Fruit fly (Drosophila melanogaster) whole organism, embryonic: ENCODE measurements around the gene CG32554.

Source experiments
- BtbVII ChIP-seq: fragments of 200-800 bp; sonication (Bioruptor generic); optimal IDR thresholded peaks from 3 replicates; lab custom pipeline; 2017; ENCODE audit warnings: missing biosample characterization, mild to moderate bottlenecking, missing genetic modification characterization
- C15 ChIP-seq: fragments of 200-800 bp; sonication (Bioruptor generic); IDR thresholded peaks from 3 replicates; pipeline ENCODE4 v1.3.6; 2022; ENCODE audit warnings: missing biosample characterization, missing genetic modification characterization
- CG10462 ChIP-seq: fragments of 200-800 bp; sonication (Bioruptor generic); optimal IDR thresholded peaks from 2 replicates; lab custom pipeline; 2016; ENCODE audit warnings: missing biosample characterization, missing genetic modification characterization
- CG11695 ChIP-seq: fragments of 200-800 bp; sonication (Bioruptor generic); IDR thresholded peaks from 3 replicates; pipeline ENCODE4 v1.3.6; 2022; ENCODE audit warnings: missing biosample characterization, missing genetic modification characterization
- CG12236 ChIP-seq: fragments of 200-800 bp; sonication (Bioruptor generic); optimal IDR thresholded peaks from 2 replicates; lab custom pipeline; 2016; ENCODE audit warnings: missing biosample characterization, missing genetic modification characterization
- CG12769 ChIP-seq: fragments of 200-800 bp; sonication (Bioruptor generic); optimal IDR thresholded peaks from 2 replicates; lab custom pipeline; 2019; ENCODE audit warnings: missing biosample characterization, mild to moderate bottlenecking, missing genetic modification characterization, moderate library complexity
- CG12942 ChIP-seq: fragments of 200-800 bp; sonication (Bioruptor generic); optimal IDR thresholded peaks from 3 replicates; lab custom pipeline; 2016; ENCODE audit warnings: missing biosample characterization, missing genetic modification characterization
- CG15696 ChIP-seq: fragments of 200-800 bp; sonication (Bioruptor generic); optimal IDR thresholded peaks from 2 replicates; lab custom pipeline; 2019; ENCODE audit warnings: missing biosample characterization, mild to moderate bottlenecking, missing genetic modification characterization, moderate library complexity
- CG16779 ChIP-seq: fragments of 200-800 bp; sonication (Bioruptor generic); IDR thresholded peaks from 2 replicates; pipeline ENCODE4 v1.3.6; 2022; ENCODE audit warnings: missing biosample characterization, missing genetic modification characterization
- CG17186 ChIP-seq: fragments of 200-800 bp; sonication (Bioruptor generic); optimal IDR thresholded peaks from 3 replicates; lab custom pipeline; 2017; ENCODE audit warnings: missing biosample characterization, missing genetic modification reagents, missing genetic modification characterization
- CG17385 ChIP-seq: fragments of 200-800 bp; sonication (Bioruptor generic); optimal IDR thresholded peaks from 3 replicates; lab custom pipeline; 2018; ENCODE audit warnings: missing biosample characterization, mild to moderate bottlenecking, missing genetic modification characterization
- CG1832 ChIP-seq: fragments of 200-800 bp; sonication (Bioruptor generic); optimal IDR thresholded peaks from 2 replicates; lab custom pipeline; 2017; ENCODE audit warnings: missing biosample characterization, mild to moderate bottlenecking, missing genetic modification characterization, inconsistent platforms
- CG2129 ChIP-seq: fragments of 200-800 bp; sonication (Bioruptor generic); IDR thresholded peaks from 2 replicates; pipeline ENCODE4 v1.3.6; 2022; ENCODE audit warnings: missing biosample characterization, missing genetic modification characterization; ENCODE audit not compliant: partially characterized antibody
- CG3163 ChIP-seq: fragments of 200-800 bp; sonication (Bioruptor generic); optimal IDR thresholded peaks from 3 replicates; lab custom pipeline; 2016; ENCODE audit warnings: missing biosample characterization, missing genetic modification characterization
- CG4730 ChIP-seq: fragments of 200-800 bp; sonication (Bioruptor generic); IDR thresholded peaks from 2 replicates; pipeline ENCODE4 v1.3.6; 2022; ENCODE audit warnings: missing biosample characterization, missing genetic modification characterization
- CG6791 ChIP-seq: fragments of 200-800 bp; sonication (Bioruptor generic); IDR thresholded peaks from 3 replicates; pipeline ENCODE4 v1.3.6; 2022; ENCODE audit warnings: missing biosample characterization, missing genetic modification characterization; ENCODE audit not compliant: partially characterized antibody
- CG7786 ChIP-seq: fragments of 200-800 bp; sonication (Bioruptor generic); optimal IDR thresholded peaks from 2 replicates; lab custom pipeline; 2016; ENCODE audit warnings: missing biosample characterization, missing genetic modification characterization
- CG9437 ChIP-seq: fragments of 200-800 bp; sonication (Bioruptor generic); optimal IDR thresholded peaks from 2 replicates; lab custom pipeline; 2018; ENCODE audit warnings: missing biosample characterization, mild to moderate bottlenecking, missing genetic modification characterization
- CG9609 ChIP-seq: fragments of 200-800 bp; sonication (Bioruptor generic); optimal IDR thresholded peaks from 3 replicates; lab custom pipeline; 2016; ENCODE audit warnings: missing biosample characterization, missing genetic modification characterization
- CTCF ChIP-seq: fragments of 200-800 bp; sonication (Bioruptor generic); optimal IDR thresholded peaks from 2 replicates; lab custom pipeline; 2017; ENCODE audit warnings: missing biosample characterization, mild to moderate bottlenecking, missing genetic modification characterization, moderate library complexity
- D ChIP-seq, 2 experiments: fragments of 200-800 bp in 1 of 2; fragments of >200 bp in 1 of 2; sonication (Bioruptor generic) in 1 of 2; optimal IDR thresholded peaks; 2 replicates in 1 of 2; 3 replicates in 1 of 2; lab custom pipeline; 2017; ENCODE audit warnings: mild to moderate bottlenecking in 1 of 2, missing biosample characterization in 1 of 2, missing genetic modification characterization in 1 of 2, missing genetic modification reagents in 1 of 2
- D19A ChIP-seq: fragments of 200-800 bp; optimal IDR thresholded peaks from 3 replicates; lab custom pipeline; 2019; ENCODE audit warnings: missing biosample characterization, mild to moderate bottlenecking, missing genetic modification characterization, moderate library complexity
- Doc2 ChIP-seq: fragments of 200-800 bp; sonication (Bioruptor generic); IDR thresholded peaks from 2 replicates; pipeline ENCODE4 v1.3.6; 2022; ENCODE audit warnings: missing biosample characterization, missing genetic modification characterization
- ERR ChIP-seq: fragments of 200-800 bp; sonication (Bioruptor generic); optimal IDR thresholded peaks from 2 replicates; lab custom pipeline; 2016; ENCODE audit warnings: missing biosample characterization, missing genetic modification characterization
- Hr51 ChIP-seq, 2 experiments: fragments of 200-800 bp; sonication (Bioruptor generic); optimal IDR thresholded peaks; 2 replicates in 1 of 2; 3 replicates in 1 of 2; lab custom pipeline; 2016 to 2018; ENCODE audit warnings: missing biosample characterization in 2 of 2, missing genetic modification characterization in 2 of 2, mild to moderate bottlenecking in 1 of 2, moderate library complexity in 1 of 2
- Med ChIP-seq: fragments of 200-800 bp; sonication (Bioruptor generic); peaks from one replicate; lab custom pipeline; 2016; ENCODE audit warnings: missing biosample characterization, missing genetic modification characterization, mild to moderate bottlenecking, inconsistent platforms, moderate library complexity
- Mes4 ChIP-seq: fragments of 200-800 bp; sonication (Bioruptor generic); optimal IDR thresholded peaks from 2 replicates; lab custom pipeline; 2016; ENCODE audit warnings: missing biosample characterization, missing genetic modification characterization
- Side ChIP-seq: fragments of 200-800 bp; sonication (Bioruptor generic); optimal IDR thresholded peaks from 2 replicates; lab custom pipeline; 2016; ENCODE audit warnings: missing biosample characterization, missing genetic modification characterization
- YL-1 ChIP-seq: fragments of 200-800 bp; sonication (Bioruptor generic); optimal IDR thresholded peaks from 3 replicates; lab custom pipeline; 2017; ENCODE audit warnings: missing biosample characterization, mild to moderate bottlenecking, missing genetic modification characterization
- ase ChIP-seq: fragments of 200-800 bp; sonication (Bioruptor generic); IDR thresholded peaks from 3 replicates; pipeline ENCODE4 v1.3.6; 2022; ENCODE audit warnings: missing biosample characterization, missing genetic modification characterization
- br ChIP-seq: fragments of >200 bp; optimal IDR thresholded peaks from 2 replicates; lab custom pipeline; 2017
- chinmo ChIP-seq: fragments of 200-800 bp; sonication (Bioruptor generic); IDR thresholded peaks from 4 replicates; pipeline ENCODE4 v1.3.6; 2022; ENCODE audit warnings: missing biosample characterization, missing genetic modification characterization; ENCODE audit not compliant: partially characterized antibody
- cwo ChIP-seq: fragments of 200-800 bp; sonication (Bioruptor generic); optimal IDR thresholded peaks from 3 replicates; lab custom pipeline; 2017; ENCODE audit warnings: missing biosample characterization, missing genetic modification characterization, mild to moderate bottlenecking, moderate library complexity, missing genetic modification reagents
- dpn ChIP-seq, 2 experiments: fragments of 200-800 bp; sonication (Bioruptor generic); optimal IDR thresholded peaks; 3 replicates each; lab custom pipeline; 2016; ENCODE audit warnings: missing biosample characterization in 2 of 2, missing genetic modification characterization in 2 of 2
- jing ChIP-seq: fragments of 200-800 bp; sonication (Bioruptor generic); optimal IDR thresholded peaks from 2 replicates; lab custom pipeline; 2018; ENCODE audit warnings: missing biosample characterization, mild to moderate bottlenecking, missing genetic modification characterization
- lilli ChIP-seq: fragments of 200-800 bp; sonication (Bioruptor generic); optimal IDR thresholded peaks from 3 replicates; lab custom pipeline; 2016; ENCODE audit warnings: missing biosample characterization, missing genetic modification characterization
- nerfin-1 ChIP-seq: fragments of 200-800 bp; sonication (Bioruptor generic); optimal IDR thresholded peaks from 3 replicates; lab custom pipeline; 2019; ENCODE audit warnings: missing biosample characterization, mild to moderate bottlenecking, missing genetic modification characterization, moderate library complexity
- ro ChIP-seq: fragments of 200-800 bp; sonication (Bioruptor generic); IDR thresholded peaks from 2 replicates; pipeline ENCODE4 v1.3.6; 2022; ENCODE audit warnings: missing biosample characterization, missing genetic modification characterization
- row ChIP-seq: fragments of 200-800 bp; sonication (Bioruptor generic); IDR thresholded peaks from 3 replicates; pipeline ENCODE4 v1.3.6; 2022; ENCODE audit warnings: missing biosample characterization, missing genetic modification characterization
- sisA ChIP-seq: fragments of 200-800 bp; sonication (Bioruptor generic); IDR thresholded peaks from 2 replicates; pipeline ENCODE4 v1.3.6; 2022; ENCODE audit warnings: missing biosample characterization, missing genetic modification characterization
- sr ChIP-seq: fragments of 200-800 bp; sonication (Bioruptor generic); IDR thresholded peaks from 3 replicates; pipeline ENCODE4 v1.3.6; 2022; ENCODE audit warnings: missing biosample characterization, missing genetic modification characterization
- stwl ChIP-seq: fragments of 200-800 bp; sonication (Bioruptor generic); optimal IDR thresholded peaks from 3 replicates; lab custom pipeline; 2018; ENCODE audit warnings: missing biosample characterization, mild to moderate bottlenecking, missing genetic modification characterization, moderate library complexity
- tap ChIP-seq: fragments of 200-800 bp; optimal IDR thresholded peaks from 3 replicates; lab custom pipeline; 2019; ENCODE audit warnings: missing biosample characterization, mild to moderate bottlenecking, missing genetic modification characterization, moderate library complexity
- tx ChIP-seq: fragments of 200-800 bp; sonication (Bioruptor generic); optimal IDR thresholded peaks from 2 replicates; lab custom pipeline; 2016; ENCODE audit warnings: missing biosample characterization, missing genetic modification characterization

Gene CG32554

dm6 chrX:17884567-17884966 lies 32.1 kb upstream of the CG32554 start (continued):
- TF ChIP-seq Med (GFP tag; lab: Kevin White, UChicago), result peak; percentile 53

- TF ChIP-seq row (GFP tag; lab: Robert Waterston, UW), result no peak
- no peak for TF ChIP-seq sisA
- TF ChIP-seq CG10462 (GFP tag; lab: Kevin White, UChicago), result no peak
- no peak for TF ChIP-seq YL-1 (GFP tag; lab: Kevin White, UChicago)
- TF ChIP-seq CG12236 (GFP tag; lab: Kevin White, UChicago), result no peak
- TF ChIP-seq CG11695 (GFP tag; lab: Robert Waterston, UW), result no peak
- TF ChIP-seq CG16779 (GFP tag; lab: Robert Waterston, UW), result no peak
- no peak for TF ChIP-seq br (lab: Kevin White, UChicago)
- TF ChIP-seq CG15696 (tag; lab: Kevin White, UChicago), result no peak
- no peak for TF ChIP-seq CG12769
- no peak for TF ChIP-seq CG6791 (GFP tag; lab: Robert Waterston, UW)
- no peak for TF ChIP-seq CG3163 (GFP tag; lab: Kevin White, UChicago)
Measured at dm6 chrX:17883418-17883817, 30.9 kb upstream of the CG32554 start, which contains the start of gene CG12985. Gene CG12985, plus strand, starts transcription at chrX:17883718.

- peak; percentile 7 for TF ChIP-seq Med (GFP tag; lab: Kevin White, UChicago)
- no peak for TF ChIP-seq ase
- no peak for TF ChIP-seq tap (tag; lab: Kevin White, UChicago)
- no peak for TF ChIP-seq jing (GFP tag; lab: Kevin White, UChicago)
- TF ChIP-seq tx (GFP tag; lab: Kevin White, UChicago), result no peak
- no peak for TF ChIP-seq ro (GFP tag; lab: Robert Waterston, UW)
- TF ChIP-seq Mes4 (GFP tag; lab: Kevin White, UChicago), result no peak
- no peak for TF ChIP-seq BtbVII
- TF ChIP-seq CG1832 (GFP tag; lab: Kevin White, UChicago), result no peak
- TF ChIP-seq cwo (GFP tag; lab: Kevin White, UChicago), result peak; percentile 13
- TF ChIP-seq CTCF (GFP tag; lab: Kevin White, UChicago), result peak; percentile 86
Measured at dm6 chrX:17882769-17883168, 30.3 kb upstream of the CG32554 start.

- TF ChIP-seq CG17186 (GFP tag; lab: Kevin White, UChicago) (no peak), D (optimal IDR thresholded peaks at IDR 0.05; lab: Kevin White, UChicago) (no peak), D (GFP tag; optimal IDR thresholded peaks at IDR 0.05; lab: Kevin White, UChicago) (no peak), Hr51 (GFP tag; optimal IDR thresholded peaks at IDR 0.05; lab: Kevin White, UChicago) (peak; percentile 6 to 59), CG9609 (GFP tag; lab: Kevin White, UChicago) (peak; percentile 66), CG17385 (GFP tag; lab: Kevin White, UChicago) (peak; percentile 17), chinmo (GFP tag; lab: Robert Waterston, UW) (0 out of 4 replicates have a peak, but pooled peaks have one; percentile 16), Doc2 (no peak), ERR (GFP tag; lab: Kevin White, UChicago) (no peak), tap (tag; lab: Kevin White, UChicago) (peak; percentile 31), D19A (tag; lab: Kevin White, UChicago) (no peak), lilli (peak; percentile 82), CG2129 (GFP tag; lab: Robert Waterston, UW) (no peak), C15 (GFP tag; lab: Robert Waterston, UW) (no peak), sr (no peak), dpn (GFP tag; optimal IDR thresholded peaks at IDR 0.05; lab: Kevin White, UChicago) (peak; percentile 49 to 62), CG9437 (GFP tag; lab: Kevin White, UChicago) (no peak), Side (GFP tag; lab: Kevin White, UChicago) (peak; percentile 14), CG7786 (GFP tag; lab: Kevin White, UChicago) (peak; percentile 72), CG3163 (GFP tag; lab: Kevin White, UChicago) (no peak), stwl (tag; lab: Kevin White, UChicago) (no peak), nerfin-1 (tag; lab: Kevin White, UChicago) (no peak), CG12942 (GFP tag; lab: Kevin White, UChicago) (no peak), CG4730 (GFP tag; lab: Robert Waterston, UW) (peak; percentile 30; the same call in 1 of the 2 replicates)
Measured at dm6 chrX:17881138-17882121, 28.9 kb upstream of the CG32554 start.
